Fruit fly (Drosophila melanogaster) whole organism, embryonic: ENCODE measurements around the gene CG3815.

Experiments
- Atf-2 ChIP-seq: fragments of 200-800 bp; sonication (Bioruptor generic); optimal IDR thresholded peaks from 2 replicates; lab custom pipeline; 2016; ENCODE audit warnings: missing biosample characterization, missing genetic modification characterization
- Atf6 ChIP-seq: fragments of 200-800 bp; sonication (Bioruptor generic); IDR thresholded peaks from 2 replicates; pipeline ENCODE4 v1.3.6; 2022; ENCODE audit warnings: missing biosample characterization, missing genetic modification characterization
- CG10274 ChIP-seq: fragments of 200-800 bp; sonication (Bioruptor generic); optimal IDR thresholded peaks from 3 replicates; lab custom pipeline; 2017; ENCODE audit warnings: missing biosample characterization, mild to moderate bottlenecking, missing genetic modification characterization
- CG10366 ChIP-seq: fragments of 200-800 bp; sonication (Bioruptor generic); IDR thresholded peaks from 2 replicates; pipeline ENCODE4 v1.3.6; 2022; ENCODE audit warnings: missing biosample characterization, missing genetic modification characterization
- CG13287 ChIP-seq: fragments of 200-800 bp; sonication (Bioruptor generic); IDR thresholded peaks from 2 replicates; pipeline ENCODE4 v1.3.6; 2022; ENCODE audit warnings: missing biosample characterization, missing genetic modification characterization; ENCODE audit not compliant: partially characterized antibody
- CG15696 ChIP-seq: fragments of 200-800 bp; sonication (Bioruptor generic); optimal IDR thresholded peaks from 2 replicates; lab custom pipeline; 2019; ENCODE audit warnings: missing biosample characterization, mild to moderate bottlenecking, missing genetic modification characterization, moderate library complexity
- CG17186 ChIP-seq: fragments of 200-800 bp; sonication (Bioruptor generic); optimal IDR thresholded peaks from 3 replicates; lab custom pipeline; 2017; ENCODE audit warnings: missing biosample characterization, missing genetic modification reagents, missing genetic modification characterization
- CG17385 ChIP-seq: fragments of 200-800 bp; sonication (Bioruptor generic); optimal IDR thresholded peaks from 3 replicates; lab custom pipeline; 2018; ENCODE audit warnings: missing biosample characterization, mild to moderate bottlenecking, missing genetic modification characterization
- CG17612 ChIP-seq: fragments of 200-800 bp; sonication (Bioruptor generic); IDR thresholded peaks from 2 replicates; pipeline ENCODE4 v1.3.6; 2022; ENCODE audit warnings: missing biosample characterization, missing genetic modification characterization
- CG17912 ChIP-seq: fragments of 200-800 bp; sonication (Bioruptor generic); optimal IDR thresholded peaks from 2 replicates; lab custom pipeline; 2018; ENCODE audit warnings: missing biosample characterization, mild to moderate bottlenecking, missing genetic modification characterization
- CG2199 ChIP-seq: fragments of 200-800 bp; sonication (Bioruptor generic); IDR thresholded peaks from 3 replicates; pipeline ENCODE4 v1.3.6; 2022; ENCODE audit warnings: missing biosample characterization, missing genetic modification characterization
- CG2678 ChIP-seq: fragments of 200-800 bp; sonication (Bioruptor generic); optimal IDR thresholded peaks from 3 replicates; lab custom pipeline; 2019; ENCODE audit warnings: missing biosample characterization, mild to moderate bottlenecking, missing genetic modification characterization, moderate library complexity
- CG2875 ChIP-seq: fragments of 200-800 bp; sonication (Bioruptor generic); optimal IDR thresholded peaks from 2 replicates; lab custom pipeline; 2017; ENCODE audit warnings: missing biosample characterization, mild to moderate bottlenecking, missing genetic modification characterization, missing genetic modification reagents
- CG3847 ChIP-seq: fragments of 200-800 bp; sonication (Bioruptor generic); IDR thresholded peaks from 2 replicates; pipeline ENCODE4 v1.3.6; 2022; ENCODE audit warnings: missing biosample characterization, missing genetic modification characterization
- CG4854 ChIP-seq: fragments of 200-800 bp; sonication (Bioruptor generic); optimal IDR thresholded peaks from 2 replicates; lab custom pipeline; 2016; ENCODE audit warnings: missing biosample characterization, missing genetic modification characterization, inconsistent platforms
- CG6272 ChIP-seq: fragments of 200-800 bp; sonication (Bioruptor generic); IDR thresholded peaks from 2 replicates; pipeline ENCODE4 v1.3.6; 2022; ENCODE audit warnings: missing biosample characterization, missing genetic modification characterization
- CG7839 ChIP-seq: fragments of 200-800 bp; sonication (Bioruptor generic); optimal IDR thresholded peaks from 3 replicates; lab custom pipeline; 2018; ENCODE audit warnings: missing biosample characterization, mild to moderate bottlenecking, missing genetic modification characterization, moderate library complexity
- CG9437 ChIP-seq: fragments of 200-800 bp; sonication (Bioruptor generic); optimal IDR thresholded peaks from 2 replicates; lab custom pipeline; 2018; ENCODE audit warnings: missing biosample characterization, mild to moderate bottlenecking, missing genetic modification characterization
- CkIIα-i1 ChIP-seq: fragments of 200-800 bp; sonication (Bioruptor generic); IDR thresholded peaks from 2 replicates; pipeline ENCODE4 v1.3.6; 2022; ENCODE audit warnings: missing biosample characterization, missing genetic modification characterization
- D19A ChIP-seq: fragments of 200-800 bp; optimal IDR thresholded peaks from 3 replicates; lab custom pipeline; 2019; ENCODE audit warnings: missing biosample characterization, mild to moderate bottlenecking, missing genetic modification characterization, moderate library complexity
- Dp ChIP-seq: fragments of 200-800 bp; sonication (Bioruptor generic); optimal IDR thresholded peaks from 2 replicates; lab custom pipeline; 2018; ENCODE audit warnings: missing biosample characterization, mild to moderate bottlenecking, missing genetic modification characterization, moderate library complexity
- Mad ChIP-seq: fragments of 200-800 bp; sonication (Bioruptor generic); optimal IDR thresholded peaks from 2 replicates; lab custom pipeline; 2016; ENCODE audit warnings: missing biosample characterization, missing genetic modification characterization
- Mes4 ChIP-seq: fragments of 200-800 bp; sonication (Bioruptor generic); optimal IDR thresholded peaks from 2 replicates; lab custom pipeline; 2016; ENCODE audit warnings: missing biosample characterization, missing genetic modification characterization
- NfI ChIP-seq: fragments of 200-800 bp; sonication (Bioruptor generic); optimal IDR thresholded peaks from 3 replicates; lab custom pipeline; 2018; ENCODE audit warnings: missing biosample characterization, mild to moderate bottlenecking, missing genetic modification characterization, moderate library complexity
- Optix ChIP-seq: fragments of 200-800 bp; sonication (Bioruptor generic); IDR thresholded peaks from 3 replicates; pipeline ENCODE4 v1.3.6; 2022; ENCODE audit warnings: missing biosample characterization, missing genetic modification characterization
- Rfx ChIP-seq: fragments of 200-800 bp; sonication (Bioruptor generic); IDR thresholded peaks from 2 replicates; pipeline ENCODE4 v1.3.6; 2022; ENCODE audit warnings: missing biosample characterization, missing genetic modification characterization
- Scr ChIP-seq: fragments of 200-800 bp; sonication (Bioruptor generic); IDR thresholded peaks from 2 replicates; pipeline ENCODE4 v1.3.6; 2022; ENCODE audit warnings: missing biosample characterization, missing genetic modification characterization; ENCODE audit not compliant: partially characterized antibody
- Sox102F ChIP-seq: fragments of 200-800 bp; sonication (Bioruptor generic); optimal IDR thresholded peaks from 2 replicates; lab custom pipeline; 2018; ENCODE audit warnings: missing biosample characterization, mild to moderate bottlenecking, missing genetic modification characterization, moderate library complexity
- ab ChIP-seq: fragments of 200-800 bp; sonication (Bioruptor generic); optimal IDR thresholded peaks from 2 replicates; lab custom pipeline; 2016; ENCODE audit warnings: missing biosample characterization, missing genetic modification characterization
- ara ChIP-seq: fragments of 200-800 bp; sonication (Bioruptor generic); IDR thresholded peaks from 2 replicates; pipeline ENCODE4 v1.3.6; 2022; ENCODE audit warnings: missing biosample characterization, missing genetic modification characterization
- chn ChIP-seq: fragments of 200-800 bp; sonication (Bioruptor generic); optimal IDR thresholded peaks from 2 replicates; lab custom pipeline; 2016; ENCODE audit warnings: missing biosample characterization, missing genetic modification characterization
- crol ChIP-seq: fragments of 200-800 bp; sonication (Bioruptor generic); IDR thresholded peaks from 2 replicates; pipeline ENCODE4 v1.3.6; 2022; ENCODE audit warnings: missing biosample characterization, missing genetic modification characterization
- crp ChIP-seq, 2 experiments: fragments of 200-800 bp; sonication (Bioruptor generic); optimal IDR thresholded peaks; 2 replicates in 1 of 2; 3 replicates in 1 of 2; lab custom pipeline; 2017; ENCODE audit warnings: missing biosample characterization in 2 of 2, missing genetic modification characterization in 2 of 2, mild to moderate bottlenecking in 1 of 2, moderate library complexity in 1 of 2
- dan ChIP-seq: fragments of 200-800 bp; sonication (Bioruptor generic); IDR thresholded peaks from 2 replicates; pipeline ENCODE4 v1.3.6; 2022; ENCODE audit warnings: missing biosample characterization, missing genetic modification characterization
- ems ChIP-seq: fragments of 200-800 bp; sonication (Bioruptor generic); optimal IDR thresholded peaks from 3 replicates; lab custom pipeline; 2016; ENCODE audit warnings: missing biosample characterization, missing genetic modification characterization
- gem ChIP-seq: fragments of 200-800 bp; sonication (Bioruptor generic); optimal IDR thresholded peaks from 2 replicates; lab custom pipeline; 2019; ENCODE audit warnings: missing biosample characterization, mild to moderate bottlenecking, missing genetic modification characterization, moderate library complexity
- hth ChIP-seq: fragments of >200 bp; optimal IDR thresholded peaks from 2 replicates; lab custom pipeline; 2017; ENCODE audit warnings: inconsistent platforms
- jigr1 ChIP-seq: fragments of 200-800 bp; sonication (Bioruptor generic); IDR thresholded peaks from 3 replicates; pipeline ENCODE4 v1.3.6; 2022; ENCODE audit warnings: missing biosample characterization, missing genetic modification characterization
- knrl ChIP-seq: fragments of 200-800 bp; sonication (Bioruptor generic); IDR thresholded peaks from 3 replicates; pipeline ENCODE4 v1.3.6; 2022; ENCODE audit warnings: missing biosample characterization, missing genetic modification characterization; ENCODE audit not compliant: partially characterized antibody
- lab ChIP-seq: fragments of 200-800 bp; sonication (Bioruptor generic); optimal IDR thresholded peaks from 3 replicates; lab custom pipeline; 2017; ENCODE audit warnings: missing biosample characterization, missing genetic modification characterization, mild to moderate bottlenecking, moderate library complexity, missing genetic modification reagents
- lmd ChIP-seq: fragments of 200-800 bp; sonication (Bioruptor generic); IDR thresholded peaks from 2 replicates; pipeline ENCODE4 v1.3.6; 2022; ENCODE audit warnings: missing biosample characterization, missing genetic modification characterization
- pita ChIP-seq: fragments of 200-800 bp; sonication (Bioruptor generic); optimal IDR thresholded peaks from 2 replicates; lab custom pipeline; 2017; ENCODE audit warnings: missing biosample characterization, mild to moderate bottlenecking, missing genetic modification characterization
- prd ChIP-seq, 3 experiments: fragments of >200 bp in 2 of 3; fragments of 200-800 bp in 1 of 3; sonication (Bioruptor generic) in 1 of 3; optimal IDR thresholded peaks in 2 of 3; IDR thresholded peaks in 1 of 3; 2 replicates in 2 of 3; 3 replicates in 1 of 3; pipeline versions ENCODE4 v1.3.6 to Lab custom; 2017 to 2022; ENCODE audit warnings: missing biosample characterization in 1 of 3, missing genetic modification characterization in 1 of 3
- scrt ChIP-seq: fragments of 200-800 bp; sonication (Bioruptor generic); optimal IDR thresholded peaks from 2 replicates; lab custom pipeline; 2018; ENCODE audit warnings: missing biosample characterization, mild to moderate bottlenecking, missing genetic modification characterization, moderate library complexity
- sd ChIP-seq: fragments of 200-800 bp; sonication (Bioruptor generic); optimal IDR thresholded peaks from 3 replicates; lab custom pipeline; 2018; ENCODE audit warnings: missing biosample characterization, mild to moderate bottlenecking, missing genetic modification characterization, moderate library complexity
- slou ChIP-seq: fragments of 200-800 bp; sonication (Bioruptor generic); optimal IDR thresholded peaks from 3 replicates; lab custom pipeline; 2016; ENCODE audit warnings: missing biosample characterization, missing genetic modification characterization
- sr ChIP-seq: fragments of 200-800 bp; sonication (Bioruptor generic); IDR thresholded peaks from 3 replicates; pipeline ENCODE4 v1.3.6; 2022; ENCODE audit warnings: missing biosample characterization, missing genetic modification characterization
- usp ChIP-seq: fragments of >200 bp; optimal IDR thresholded peaks from 2 replicates; lab custom pipeline; 2017; ENCODE audit warnings: missing biosample characterization, missing genetic modification characterization
- zfh1 ChIP-seq: fragments of 200-800 bp; sonication (Bioruptor generic); IDR thresholded peaks from 3 replicates; pipeline ENCODE4 v1.3.6; 2022; ENCODE audit warnings: missing biosample characterization, missing genetic modification characterization

CG3815 gene

DNA sequence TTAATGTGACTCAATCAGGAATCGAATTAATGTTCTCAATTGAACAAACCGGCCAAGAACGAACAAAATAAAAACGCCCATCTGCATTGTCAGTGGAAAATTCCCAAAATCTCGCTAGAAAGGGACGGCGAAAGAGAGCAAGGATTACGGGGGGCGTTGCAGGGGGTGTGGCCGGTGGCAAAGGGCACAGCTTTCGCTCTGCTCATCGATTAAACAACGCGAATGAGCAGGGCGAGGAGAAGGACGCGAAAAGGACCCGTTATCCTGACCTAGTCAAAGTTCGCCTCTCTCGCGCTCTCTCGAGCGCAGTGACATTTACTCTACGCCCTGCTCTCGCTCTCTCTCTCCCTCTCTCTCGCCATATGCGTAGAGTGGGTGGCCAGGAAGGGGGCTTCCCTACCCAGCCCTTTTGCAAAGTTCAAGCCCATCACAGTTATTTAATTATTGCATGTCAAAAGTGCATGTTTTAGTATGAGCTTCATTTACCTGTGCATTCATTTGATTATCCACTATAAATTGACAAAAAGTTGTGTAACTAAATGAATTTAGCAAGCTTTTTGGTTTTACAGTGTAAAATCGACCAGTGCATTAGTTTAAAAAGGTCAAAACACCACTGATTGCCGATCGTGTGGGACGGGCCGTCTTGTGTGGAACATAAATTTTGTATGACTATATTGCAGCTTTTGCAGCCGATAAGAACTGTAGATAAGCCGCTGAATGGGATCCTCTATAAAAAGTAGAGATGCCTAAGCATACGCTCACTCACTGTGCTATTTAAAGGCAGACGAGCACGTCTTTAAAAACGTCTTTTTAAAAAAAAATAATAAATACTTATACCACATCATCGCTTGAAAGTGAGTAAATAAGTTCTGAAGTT, 43.8 kb downstream of the CG3815 start (continued):
- TF ChIP-seq lmd (GFP tag; lab: Robert Waterston, UW) (peak; percentile 18; the same call in 1 of the 2 replicates), lab (peak; percentile 37), dan (GFP tag; lab: Robert Waterston, UW) (no peak), knrl (GFP tag; lab: Robert Waterston, UW) (no peak), NfI (no peak), Dp (GFP tag; lab: Kevin White, UChicago) (no peak), CG17186 (GFP tag; lab: Kevin White, UChicago) (no peak), jigr1 (GFP tag; lab: Robert Waterston, UW) (no peak), slou (GFP tag; lab: Kevin White, UChicago) (no peak), CG2678 (peak; percentile 41), CG10274 (GFP tag; lab: Kevin White, UChicago) (no peak), Sox102F (peak; percentile 35), Rfx (GFP tag; lab: Robert Waterston, UW) (peak; percentile 51), chn (no peak), sr (no peak), Atf6 (GFP tag; lab: Robert Waterston, UW) (no peak), sd (no peak), crp (GFP tag; optimal IDR thresholded peaks at IDR 0.05; lab: Kevin White, UChicago) (no peak), Mad (GFP tag; lab: Kevin White, UChicago) (no peak), CG2199 (GFP tag; lab: Robert Waterston, UW) (no peak), gem (tag; lab: Kevin White, UChicago) (peak; percentile 34), ara (GFP tag; lab: Robert Waterston, UW) (no peak), Scr (GFP tag; lab: Robert Waterston, UW) (no peak), CG2875 (GFP tag; lab: Kevin White, UChicago) (no peak), Mes4 (no peak), usp (GFP tag; lab: Kevin White, UChicago) (no peak), CG7839 (tag; lab: Kevin White, UChicago) (peak; percentile 39), crol (peak; percentile 76), ab (GFP tag; lab: Kevin White, UChicago) (no peak), D19A (tag; lab: Kevin White, UChicago) (no peak), CG3847 (GFP tag; lab: Robert Waterston, UW) (0 out of 2 replicates have a peak, but pooled peaks have one; percentile 13), pita (no peak), CG17612 (GFP tag; lab: Robert Waterston, UW) (no peak), CG10366 (peak; percentile 19; the same call in 1 of the 2 replicates), CG17912 (GFP tag; lab: Kevin White, UChicago) (no peak), CG6272 (GFP tag; lab: Robert Waterston, UW) (no peak), Atf-2 (GFP tag; lab: Kevin White, UChicago) (no peak), prd (optimal IDR thresholded peaks at IDR 0.05; lab: Kevin White, UChicago) (no peak), prd (GFP tag; IDR thresholded peaks at IDR 0.05; lab: Robert Waterston, UW) (no peak; the same call in 2 of the 3 replicates), CG15696 (tag; lab: Kevin White, UChicago) (no peak), CG17385 (GFP tag; lab: Kevin White, UChicago) (no peak), CkIIα-i1 (GFP tag; lab: Robert Waterston, UW) (no peak), scrt (GFP tag; lab: Kevin White, UChicago) (no peak), ems (GFP tag; lab: Kevin White, UChicago) (no peak), CG13287 (GFP tag; lab: Robert Waterston, UW) (no peak), Optix (GFP tag; lab: Robert Waterston, UW) (no peak), CG4854 (GFP tag; lab: Kevin White, UChicago) (no peak), zfh1 (GFP tag; lab: Robert Waterston, UW) (0 out of 3 replicates have a peak, but pooled peaks have one; percentile 30), hth (no peak), CG9437 (GFP tag; lab: Kevin White, UChicago) (peak; percentile 19)
